Worm (Caenorhabditis elegans): ENCODE results near the gene F55G1.6.

F55G1.6 gene

DNA sequence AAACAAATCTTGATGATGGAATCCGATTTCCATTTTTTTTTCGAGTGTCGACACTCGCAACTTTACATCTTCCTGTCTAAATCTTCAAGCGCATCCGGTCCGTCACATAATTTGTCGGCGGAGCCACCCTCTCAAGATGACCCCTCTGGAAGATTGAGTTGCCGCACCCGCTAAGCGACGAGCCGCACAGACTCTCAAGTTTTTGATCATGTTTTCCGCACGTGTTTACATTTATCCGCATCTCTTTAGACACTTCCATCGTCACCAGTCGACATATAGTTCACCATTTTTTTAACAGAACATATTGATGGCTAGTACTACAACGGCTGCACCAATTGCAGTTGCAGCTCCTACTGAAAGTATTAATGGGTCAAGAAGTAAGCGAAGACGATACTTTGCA, 18.1 kb downstream of the F55G1.6 start, which contains the start of gene F55G1.1:
TSS of gene F55G1.1 (plus strand) at position 301 of the 400 bp plus-strand sequence.
- no peak for TF ChIP-seq efl-3 (GFP tag; optimal IDR thresholded peaks at IDR 0.05)
- TF ChIP-seq ets-5 (GFP tag; IDR thresholded peaks at IDR 0.05) = no peak
- TF ChIP-seq unc-98 (GFP tag; IDR thresholded peaks at IDR 0.05) = no peak
- no peak for TF ChIP-seq nhr-47 (tag; optimal IDR thresholded peaks at IDR 0.05)
- TF ChIP-seq jun-1 (tag; optimal IDR thresholded peaks at IDR 0.05) = no peak
- no peak for TF ChIP-seq rnt-1 (tag; optimal IDR thresholded peaks at IDR 0.05)
- TF ChIP-seq dpl-1 (GFP tag; optimal IDR thresholded peaks at IDR 0.05) = no peak
- TF ChIP-seq tlp-1 (tag; optimal IDR thresholded peaks at IDR 0.05) = no peak
- TF ChIP-seq hpl-2 (GFP tag; optimal IDR thresholded peaks at IDR 0.05) = no peak
- no peak for TF ChIP-seq nhr-76 (tag; optimal IDR thresholded peaks at IDR 0.05)
- TF ChIP-seq irx-1 (tag; optimal IDR thresholded peaks at IDR 0.05) = no peak
- no peak for TF ChIP-seq nhr-85 (tag)
- no peak for TF ChIP-seq xbp-1 (tag; optimal IDR thresholded peaks at IDR 0.05)
- TF ChIP-seq C16A3.4 (tag; optimal IDR thresholded peaks at IDR 0.05) = no peak
- TF ChIP-seq C04F5.9 (tag; optimal IDR thresholded peaks at IDR 0.05) = no peak
- no peak for TF ChIP-seq pag-3 (tag; optimal IDR thresholded peaks at IDR 0.05; ENCODE audit: borderline replicate concordance, insufficient read depth)
- TF ChIP-seq tbx-2 (tag; optimal IDR thresholded peaks at IDR 0.05) = no peak
- TF ChIP-seq ceh-8 (GFP tag; optimal IDR thresholded peaks at IDR 0.05) = no peak
- no peak for TF ChIP-seq unc-86 (tag; optimal IDR thresholded peaks at IDR 0.05)
- no peak for TF ChIP-seq Y116A8C.19 (tag; optimal IDR thresholded peaks at IDR 0.05; ENCODE audit: borderline replicate concordance)

DNA sequence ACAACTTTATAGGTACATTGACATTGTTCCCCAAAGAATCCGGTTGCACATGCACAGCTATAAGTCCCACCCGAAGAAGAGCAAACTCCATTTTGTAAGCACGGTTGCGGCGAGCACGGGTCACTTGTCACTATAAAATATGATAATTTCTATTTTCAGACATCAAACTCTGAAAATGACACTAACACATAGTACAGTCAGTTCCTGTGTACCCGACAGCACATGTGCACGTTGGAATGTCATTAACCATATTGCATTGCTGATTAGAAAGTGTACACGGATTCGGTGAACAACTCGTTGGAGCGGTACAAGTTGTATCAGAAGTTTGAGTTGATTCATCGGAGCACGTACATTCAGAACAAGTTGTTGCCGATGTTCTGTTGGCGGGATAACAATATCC, 23.9 kb downstream of the F55G1.6 start:
- peak; percentile 4 for TF ChIP-seq nhr-20 (tag; optimal IDR thresholded peaks at IDR 0.05)
- no peak for TF ChIP-seq pax-3 (tag; optimal IDR thresholded peaks at IDR 0.05)
- TF ChIP-seq elt-2 (tag; optimal IDR thresholded peaks at IDR 0.05) = peak; percentile 28
- no peak for TF ChIP-seq unc-130 (tag; optimal IDR thresholded peaks at IDR 0.05)

DNA sequence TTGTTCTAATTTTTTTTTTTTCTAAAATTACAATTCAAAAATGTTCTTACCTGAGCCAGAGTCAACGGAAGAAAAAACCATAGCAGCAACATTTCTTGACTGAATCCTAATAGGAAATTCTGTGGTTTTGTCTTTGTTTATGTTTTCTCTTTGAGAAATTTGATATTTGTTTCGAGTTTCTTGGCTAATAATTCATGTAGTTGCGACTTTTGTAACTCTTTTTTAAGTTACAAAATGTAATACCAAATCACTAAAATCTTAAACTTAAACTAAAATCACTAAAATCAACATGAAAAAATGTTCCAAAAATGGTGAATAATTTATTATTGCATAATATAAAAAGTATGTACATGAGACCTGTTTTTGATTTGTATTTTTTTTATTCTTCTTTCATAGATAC, 24.4 kb downstream of the F55G1.6 start, which contains the start of gene egas-4:
TSS of gene egas-4 (minus strand) at position 101 of the 400 bp plus-strand sequence.
- TF ChIP-seq jun-1 (tag; optimal IDR thresholded peaks at IDR 0.05) (no peak), lin-15B (tag; optimal IDR thresholded peaks at IDR 0.05) (no peak), Y116A8C.19 (tag; optimal IDR thresholded peaks at IDR 0.05; ENCODE audit: borderline replicate concordance) (no peak), xbp-1 (tag; optimal IDR thresholded peaks at IDR 0.05) (no peak), tlp-1 (tag; optimal IDR thresholded peaks at IDR 0.05) (no peak), dpl-1 (GFP tag; optimal IDR thresholded peaks at IDR 0.05) (no peak), zag-1 (tag; optimal IDR thresholded peaks at IDR 0.05) (no peak), dsc-1 (tag; optimal IDR thresholded peaks at IDR 0.05) (no peak)

ce11 chrIV:7499302-7499701, 26.0 kb downstream of the F55G1.6 start:
- TF ChIP-seq unc-130 (tag; optimal IDR thresholded peaks at IDR 0.05) (no peak), unc-98 (GFP tag; IDR thresholded peaks at IDR 0.05) (no peak), fos-1 (tag; optimal IDR thresholded peaks at IDR 0.05) (no peak), C34B4.2 (tag; optimal IDR thresholded peaks at IDR 0.05) (no peak), efl-1 (optimal IDR thresholded peaks at IDR 0.05) (no peak), efl-1 (GFP tag; optimal IDR thresholded peaks at IDR 0.05 in 1 of 2) (peak in 1 of 2 experiments; percentile 61), hlh-4 (tag; optimal IDR thresholded peaks at IDR 0.05) (no peak), snpc-4 (tag; optimal IDR thresholded peaks at IDR 0.05) (peak; percentile 84), lin-35 (GFP tag; optimal IDR thresholded peaks at IDR 0.05) (no peak)

ce11 chrIV:7500924-7501323, 27.6 kb downstream of the F55G1.6 start:
- TF ChIP-seq unc-86 (tag; optimal IDR thresholded peaks at IDR 0.05) (no peak), efl-1 (optimal IDR thresholded peaks at IDR 0.05) (no peak), efl-1 (GFP tag; optimal IDR thresholded peaks at IDR 0.05 in 1 of 2) (peak in 1 of 2 experiments; percentile 82)

All from whole organism, L1 larva.